Worm (Caenorhabditis elegans): Measurements from ENCODE around the gene hlh-10.

Gene hlh-10

DNA sequence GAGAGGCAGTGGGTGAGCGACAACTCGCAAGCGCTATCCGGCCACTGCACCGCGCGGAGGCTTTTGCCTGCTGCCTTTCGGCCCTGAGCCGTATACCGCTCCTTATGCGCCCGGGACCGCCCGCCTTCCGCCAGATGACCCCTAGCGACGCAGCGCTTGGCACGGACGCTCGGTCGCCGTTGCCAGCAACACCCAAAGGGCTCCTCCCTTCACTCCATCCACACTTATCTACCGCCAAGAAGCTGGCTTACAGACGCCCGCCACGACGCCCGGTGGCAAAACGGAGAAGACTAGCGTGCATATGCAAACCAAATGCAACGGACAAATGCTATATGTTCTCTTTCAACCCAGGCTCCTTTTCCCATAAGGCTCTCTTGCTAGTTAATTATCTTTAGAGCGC is 11.3 kb upstream of the hlh-10 start (continued):
- no peak for TF ChIP-seq ceh-22 (tag; optimal IDR thresholded peaks at IDR 0.05)
- TF ChIP-seq ceh-34 (tag; optimal IDR thresholded peaks at IDR 0.05) = peak; percentile 23
- peak; percentile 10 for TF ChIP-seq nhr-232 (tag; optimal IDR thresholded peaks at IDR 0.05)
- no peak for TF ChIP-seq odd-2 (tag; optimal IDR thresholded peaks at IDR 0.05)
- TF ChIP-seq nfya-1 (tag; optimal IDR thresholded peaks at IDR 0.05) = no peak
- no peak for TF ChIP-seq fax-1 (tag; optimal IDR thresholded peaks at IDR 0.05)

DNA sequence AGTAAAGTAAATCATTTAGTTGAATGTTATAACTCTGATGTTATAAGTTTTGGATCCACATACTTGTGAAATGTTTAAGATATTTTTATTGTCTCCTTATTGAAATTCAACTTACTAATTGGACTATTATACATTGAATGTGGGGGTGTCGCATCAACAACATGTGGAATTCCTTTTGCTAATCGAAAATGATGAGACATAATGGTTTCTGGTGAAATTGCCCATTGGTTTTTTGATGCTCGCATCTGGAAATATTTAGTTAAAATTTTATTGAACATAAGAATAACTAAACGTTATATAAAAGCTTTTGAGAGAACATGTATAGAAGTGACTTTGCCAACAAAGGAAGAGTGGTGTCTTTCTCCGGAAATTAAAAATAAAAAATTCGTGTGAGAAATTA is 9.9 kb upstream of the hlh-10 start, which contains the start of gene ZK682.7:
Gene ZK682.7 (minus strand): TSS at position 247 of the 400 bp plus-strand sequence.
- TF ChIP-seq ttx-3 (tag; optimal IDR thresholded peaks at IDR 0.05) = no peak
- TF ChIP-seq sox-2 (GFP tag; IDR thresholded peaks at IDR 0.05) = no peak
- TF ChIP-seq nhr-11 (tag; optimal IDR thresholded peaks at IDR 0.05) = no peak
- no peak for TF ChIP-seq hlh-6 (tag; optimal IDR thresholded peaks at IDR 0.05)
- TF ChIP-seq zip-5 (tag; optimal IDR thresholded peaks at IDR 0.05) = no peak
- TF ChIP-seq syd-9 (tag; optimal IDR thresholded peaks at IDR 0.05) = no peak
- TF ChIP-seq sdc-2 (tag; optimal IDR thresholded peaks at IDR 0.05) = no peak

DNA sequence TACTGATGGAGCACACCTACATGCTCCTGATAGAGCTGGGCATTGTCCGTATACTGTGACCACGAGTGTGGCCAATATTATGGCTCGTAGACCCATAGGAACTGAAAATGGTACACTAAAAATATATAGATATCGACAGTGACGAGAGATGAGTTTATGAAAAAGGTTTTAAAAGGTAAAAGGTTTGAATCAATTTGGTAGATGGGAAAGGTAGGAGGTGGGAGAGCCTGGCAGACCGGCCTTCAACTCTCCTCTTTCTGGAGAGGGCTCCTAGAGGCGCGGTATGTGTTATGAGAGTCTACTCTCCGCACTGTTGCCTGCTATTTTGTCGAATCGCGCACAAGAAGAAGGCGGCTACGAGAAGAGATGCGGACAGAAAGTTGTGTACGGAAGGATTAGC is 5.5 kb upstream of the hlh-10 start, which contains the start of gene lron-2:
Gene lron-2 (minus strand): TSS at position 101 of the 400 bp plus-strand sequence.
- TF ChIP-seq T23F11.4 (GFP tag; optimal IDR thresholded peaks at IDR 0.05) (no peak), hlh-8 (tag; optimal IDR thresholded peaks at IDR 0.05) (no peak), nhr-11 (tag; optimal IDR thresholded peaks at IDR 0.05) (no peak), ama-1 (optimal IDR thresholded peaks at IDR 0.05) (no peak), zip-5 (tag; optimal IDR thresholded peaks at IDR 0.05) (no peak), hlh-13 (GFP tag; optimal IDR thresholded peaks at IDR 0.05) (no peak), F13H6.1 (tag; optimal IDR thresholded peaks at IDR 0.05) (no peak), ztf-16 (tag; optimal IDR thresholded peaks at IDR 0.05) (no peak), sdc-2 (tag; optimal IDR thresholded peaks at IDR 0.05) (no peak), ceh-45 (GFP tag; IDR thresholded peaks at IDR 0.05) (no peak), ceh-34 (tag; optimal IDR thresholded peaks at IDR 0.05) (no peak)

DNA sequence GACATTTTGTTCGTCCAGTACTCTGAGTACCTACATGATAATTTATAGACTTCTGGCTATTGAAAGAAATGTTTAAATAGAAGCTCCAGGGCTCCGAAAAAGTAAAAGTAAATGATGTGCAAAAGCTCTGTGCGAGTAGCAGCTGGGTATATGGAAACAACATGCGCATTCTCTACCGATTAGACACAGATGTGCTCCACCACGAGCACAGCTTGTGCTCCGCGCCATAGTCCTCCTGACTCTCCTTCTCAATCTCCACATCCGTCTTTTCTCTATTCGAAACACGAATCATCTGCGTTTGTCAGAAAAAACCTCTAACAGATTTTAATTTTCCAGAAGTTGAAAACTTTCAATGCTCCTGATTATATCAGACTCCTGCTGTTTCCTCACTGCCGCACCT is 1.4 kb upstream of the hlh-10 start:
- TF ChIP-seq hlh-8 (tag; optimal IDR thresholded peaks at IDR 0.05) (peak; percentile 74), zip-5 (tag; optimal IDR thresholded peaks at IDR 0.05) (no peak), ahr-1 (tag; optimal IDR thresholded peaks at IDR 0.05) (no peak), dmd-4 (tag; optimal IDR thresholded peaks at IDR 0.05; ENCODE audit: borderline replicate concordance) (no peak)

DNA sequence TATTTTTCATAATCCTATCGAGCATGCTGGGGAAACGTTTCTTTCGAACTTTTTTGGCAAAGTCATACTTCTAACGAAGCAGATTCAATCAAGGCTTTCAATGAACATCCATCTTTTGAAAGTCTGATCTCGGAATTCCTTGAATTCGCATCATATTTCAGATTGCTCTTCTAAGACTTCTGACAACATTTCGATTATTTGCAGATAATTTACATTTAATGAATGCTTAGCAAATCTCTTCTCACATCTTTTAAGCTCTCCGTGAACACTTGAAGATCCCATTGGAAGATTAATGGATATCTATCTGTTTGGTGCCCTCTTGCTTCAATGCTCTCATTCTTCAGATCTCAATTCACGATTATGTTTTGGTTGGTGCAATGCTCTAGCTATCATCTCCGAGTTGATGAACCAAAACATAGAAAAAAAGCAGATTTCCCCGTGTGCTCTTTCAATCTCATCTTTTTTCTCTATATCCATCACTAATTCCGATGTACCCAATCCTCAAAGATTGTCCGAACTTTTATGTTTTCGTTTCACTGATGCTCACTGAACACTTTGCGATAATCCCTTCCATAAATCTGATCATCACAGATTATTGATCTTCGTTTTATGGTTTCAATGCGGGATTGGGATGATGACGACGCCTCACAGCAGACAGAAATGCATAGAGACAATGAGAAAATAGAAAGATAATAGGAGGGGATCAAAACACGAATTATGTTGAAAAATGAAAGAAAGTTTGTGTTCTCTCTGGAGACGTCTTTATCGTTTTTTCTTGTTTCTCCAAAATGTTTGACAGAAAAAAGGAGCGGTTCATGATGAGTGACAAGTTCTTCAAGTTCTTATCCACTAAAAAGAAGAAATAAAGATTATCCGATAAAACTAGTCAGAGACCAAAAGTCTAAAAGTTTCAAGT is 7.6 kb downstream of the hlh-10 start:
- TF ChIP-seq unc-55 (GFP tag; optimal IDR thresholded peaks at IDR 0.05) (peak; percentile 44), ceh-30 (tag; optimal IDR thresholded peaks at IDR 0.05) (no peak), hlh-15 (tag; optimal IDR thresholded peaks at IDR 0.05) (no peak), che-1 (tag; optimal IDR thresholded peaks at IDR 0.05) (no peak), zip-5 (tag; optimal IDR thresholded peaks at IDR 0.05) (no peak), ceh-45 (GFP tag; IDR thresholded peaks at IDR 0.05) (no peak), ceh-48 (tag; optimal IDR thresholded peaks at IDR 0.05) (no peak), ceh-24 (tag; optimal IDR thresholded peaks at IDR 0.05) (no peak), fkh-10 (GFP tag; optimal IDR thresholded peaks at IDR 0.05) (no peak), npax-4 (tag; optimal IDR thresholded peaks at IDR 0.05) (no peak), ceh-18 (tag; optimal IDR thresholded peaks at IDR 0.05) (peak; percentile 48), ceh-14 (tag; optimal IDR thresholded peaks at IDR 0.05) (no peak)

DNA sequence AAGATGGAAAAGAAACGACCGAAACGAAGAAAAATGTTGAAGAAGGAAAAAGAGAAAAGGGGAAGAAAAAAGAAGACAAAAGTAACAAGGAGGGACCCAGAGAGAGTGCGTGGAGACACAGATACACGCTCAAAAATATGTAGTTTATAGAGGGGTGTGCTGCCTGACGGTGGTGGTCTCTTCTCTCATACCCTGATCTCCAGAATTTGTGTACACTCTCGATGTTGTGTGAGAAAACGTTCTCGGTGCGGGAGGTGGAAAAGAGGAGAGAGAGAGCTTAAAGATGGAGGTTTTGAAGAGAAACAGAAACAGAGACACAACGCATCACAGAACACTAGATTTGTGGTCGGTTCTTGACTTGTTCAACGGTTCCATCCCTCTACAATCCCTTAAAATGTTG is 8.4 kb downstream of the hlh-10 start:
- TF ChIP-seq gmeb-2 (tag; optimal IDR thresholded peaks at IDR 0.05) (no peak), ceh-30 (tag; optimal IDR thresholded peaks at IDR 0.05) (peak; percentile 7), rnt-1 (tag; optimal IDR thresholded peaks at IDR 0.05) (peak; percentile 56), ceh-34 (tag; optimal IDR thresholded peaks at IDR 0.05) (peak; percentile 32), K02D7.2 (tag; optimal IDR thresholded peaks at IDR 0.05) (no peak), ceh-18 (tag; optimal IDR thresholded peaks at IDR 0.05) (peak; percentile 66), unc-55 (GFP tag; optimal IDR thresholded peaks at IDR 0.05) (peak; percentile 26), ceh-19 (GFP tag; optimal IDR thresholded peaks at IDR 0.05) (peak; percentile 7), nfya-1 (tag; optimal IDR thresholded peaks at IDR 0.05) (peak; percentile 69), unc-42 (tag; optimal IDR thresholded peaks at IDR 0.05) (peak; percentile 56), syd-9 (tag; optimal IDR thresholded peaks at IDR 0.05) (no peak), ceh-31 (tag; optimal IDR thresholded peaks at IDR 0.05) (peak; percentile 86), ceh-2 (tag; optimal IDR thresholded peaks at IDR 0.05) (peak; percentile 26), tbx-2 (tag; optimal IDR thresholded peaks at IDR 0.05) (peak; percentile 59), eyg-1 (tag; optimal IDR thresholded peaks at IDR 0.05) (no peak), C08G9.2 (tag; optimal IDR thresholded peaks at IDR 0.05) (peak; percentile 43)
